Worm (Caenorhabditis elegans) whole organism, mixed stage, embryonic: ENCODE measurements around the gene ceh-31.

Source experiments
- ces-1 ChIP-seq: fragments of 150-350 bp; optimal IDR thresholded peaks from 2 replicates; lab custom pipeline; 2014; ENCODE audit warnings: missing biosample characterization, missing genetic modification reagents, missing genetic modification characterization
- elt-3 ChIP-seq: fragments of 150-350 bp; optimal IDR thresholded peaks from 2 replicates; lab custom pipeline; 2014; ENCODE audit warnings: missing biosample characterization, missing genetic modification characterization
- lin-13 ChIP-seq: fragments of 150-350 bp; optimal IDR thresholded peaks from 2 replicates; lab custom pipeline; 2014; ENCODE audit warnings: missing biosample characterization, missing genetic modification characterization
- lin-32 ChIP-seq: fragments of 200-800 bp; sonication (Bioruptor generic); optimal IDR thresholded peaks from 2 replicates; lab custom pipeline; 2018; ENCODE audit warnings: mild to moderate bottlenecking, missing genetic modification characterization, missing compliant biosample characterization
- lsy-2 ChIP-seq: fragments of 150-350 bp; optimal IDR thresholded peaks from 2 replicates; lab custom pipeline; 2014; ENCODE audit warnings: missing biosample characterization, missing genetic modification characterization
- mls-2 ChIP-seq: sonication (generic microtip); optimal IDR thresholded peaks from 2 replicates; lab custom pipeline; 2016; ENCODE audit warnings: mild to moderate bottlenecking, missing genetic modification characterization, moderate library complexity, missing compliant biosample characterization
- nhr-12 ChIP-seq: fragments of 150-350 bp; optimal IDR thresholded peaks from 2 replicates; lab custom pipeline; 2014; ENCODE audit warnings: missing biosample characterization, missing genetic modification characterization
- unc-39 ChIP-seq: fragments of 150-350 bp; optimal IDR thresholded peaks from 2 replicates; lab custom pipeline; 2014; ENCODE audit warnings: missing biosample characterization, missing genetic modification characterization
- unc-62 ChIP-seq: fragments of 150-350 bp; optimal IDR thresholded peaks from 2 replicates; lab custom pipeline; 2014; ENCODE audit warnings: missing biosample characterization, missing genetic modification reagents, missing genetic modification characterization

DNA sequence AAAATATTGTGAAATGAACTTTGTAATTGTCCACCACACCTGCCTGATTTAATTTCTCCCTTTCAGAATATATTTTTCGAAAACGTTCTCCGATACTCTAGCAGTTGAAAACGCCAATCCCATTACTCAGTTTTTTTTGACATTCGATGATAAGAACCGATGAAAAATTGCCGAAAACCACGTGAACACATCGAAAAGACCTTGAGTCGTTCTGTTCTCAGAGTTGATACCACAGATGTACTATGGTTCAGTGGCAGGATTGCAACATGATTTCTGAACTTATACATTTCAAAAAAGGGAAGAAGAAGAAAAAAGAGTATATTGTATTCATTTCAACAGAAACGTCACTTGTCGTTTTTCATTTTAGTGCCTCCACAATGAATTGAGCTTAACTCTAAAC is 50.2 kb downstream of the ceh-31 start:
- TF ChIP-seq nhr-12 (tag; lab: Kevin White, UChicago) (no peak), unc-62 (GFP tag; lab: Kevin White, UChicago) (no peak), elt-3 (tag; lab: Kevin White, UChicago) (no peak), ces-1 (no peak), lin-32 (no peak), lin-13 (tag; lab: Kevin White, UChicago) (no peak), mls-2 (no peak), unc-39 (tag; lab: Kevin White, UChicago) (no peak), lsy-2 (no peak)
